Worm (Caenorhabditis elegans): ENCODE data around the gene fbxa-209.

DNA sequence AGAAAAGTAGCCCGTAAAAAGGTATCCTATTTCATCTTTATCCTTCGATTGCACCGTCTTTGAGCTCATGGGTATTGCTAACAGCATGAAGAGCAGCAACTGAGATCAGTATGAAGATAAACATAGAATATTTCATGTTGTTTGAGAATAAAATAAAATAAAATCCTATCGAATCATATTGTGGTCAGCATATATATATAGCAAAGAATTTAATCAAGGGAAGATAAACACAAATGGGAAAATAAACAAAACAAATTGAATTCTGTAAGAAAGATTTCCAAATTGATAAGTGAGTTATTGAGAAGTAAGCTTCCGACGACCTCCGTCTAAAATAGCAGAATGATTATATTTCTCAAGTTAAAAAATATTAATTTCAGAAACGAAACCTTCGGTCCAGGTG, 16.9 kb upstream of the fbxa-209 start, which contains the start of gene T26H5.10:
- TF ChIP-seq lin-40 (tag; optimal IDR thresholded peaks at IDR 0.05) (no peak), lsl-1 (GFP tag; optimal IDR thresholded peaks at IDR 0.05) (no peak), ama-1 (optimal IDR thresholded peaks at IDR 0.05) (no peak), ama-1 (GFP tag; optimal IDR thresholded peaks at IDR 0.05) (no peak), lir-1 (GFP tag; conservative IDR thresholded peaks at IDR 0.05) (no peak), cebp-1 (GFP tag; IDR thresholded peaks at IDR 0.05) (no peak), cebp-1 (tag; optimal IDR thresholded peaks at IDR 0.05) (no peak), B0019.2 (GFP tag; conservative IDR thresholded peaks at IDR 0.05) (no peak), snpc-4 (GFP tag; optimal IDR thresholded peaks at IDR 0.05) (no peak), snpc-4 (tag; optimal IDR thresholded peaks at IDR 0.05) (no peak)
